Fruit fly (Drosophila melanogaster) whole organism, prepupa: ENCODE results near the gene CG6325.
A peak's percentile ranks its signal among the peaks of the same experiment; 100 is the strongest.

ENCODE experiments used
- CG11294 ChIP-seq: fragments of 200-800 bp; sonication (Bioruptor generic); IDR thresholded peaks from 2 replicates; pipeline ENCODE4 v1.3.6; 2022; ENCODE audit warnings: missing biosample characterization, missing genetic modification characterization
- CG11762 ChIP-seq: fragments of 200-800 bp; sonication (Bioruptor generic); optimal IDR thresholded peaks from 3 replicates; lab custom pipeline; 2016; ENCODE audit warnings: missing biosample characterization, missing genetic modification characterization; ENCODE audit not compliant: insufficient read depth
- CG11902 ChIP-seq: fragments of 200-800 bp; sonication (Bioruptor generic); optimal IDR thresholded peaks from 3 replicates; lab custom pipeline; 2016; ENCODE audit warnings: missing biosample characterization, missing genetic modification characterization
- CG1621 ChIP-seq: fragments of 200-800 bp; sonication (Bioruptor generic); optimal IDR thresholded peaks from 3 replicates; lab custom pipeline; 2018; ENCODE audit warnings: missing biosample characterization, mild to moderate bottlenecking, missing genetic modification characterization
- CG16779 ChIP-seq: fragments of 200-800 bp; sonication (Bioruptor generic); optimal IDR thresholded peaks from 3 replicates; lab custom pipeline; 2017; ENCODE audit warnings: missing biosample characterization, mild to moderate bottlenecking, missing genetic modification characterization
- CG32006 ChIP-seq: fragments of 200-800 bp; sonication (Bioruptor generic); optimal IDR thresholded peaks from 3 replicates; lab custom pipeline; 2017; ENCODE audit warnings: missing biosample characterization, mild to moderate bottlenecking, missing genetic modification characterization
- CG34406 ChIP-seq: fragments of 200-800 bp; sonication (Bioruptor generic); optimal IDR thresholded peaks from 3 replicates; lab custom pipeline; 2016; ENCODE audit warnings: missing biosample characterization, missing genetic modification characterization
- CG3919 ChIP-seq: fragments of 200-800 bp; sonication (Bioruptor generic); optimal IDR thresholded peaks from 3 replicates; lab custom pipeline; 2016; ENCODE audit warnings: missing biosample characterization, missing genetic modification characterization
- CG6163 ChIP-seq: fragments of 200-800 bp; sonication (Bioruptor generic); IDR thresholded peaks from 3 replicates; pipeline ENCODE4 v1.3.6; 2022; ENCODE audit warnings: missing biosample characterization, missing genetic modification characterization
- CG6276 ChIP-seq: fragments of 200-800 bp; sonication (Bioruptor generic); optimal IDR thresholded peaks from 2 replicates; lab custom pipeline; 2017; ENCODE audit warnings: missing biosample characterization, mild to moderate bottlenecking, missing genetic modification characterization
- CG6808 ChIP-seq: fragments of 200-800 bp; sonication (Bioruptor generic); optimal IDR thresholded peaks from 3 replicates; lab custom pipeline; 2017; ENCODE audit warnings: missing biosample characterization, missing genetic modification characterization, mild to moderate bottlenecking, moderate library complexity, missing genetic modification reagents
- CG6854 ChIP-seq: fragments of 200-800 bp; sonication (Bioruptor generic); optimal IDR thresholded peaks from 2 replicates; lab custom pipeline; 2017; ENCODE audit warnings: missing biosample characterization, mild to moderate bottlenecking, missing genetic modification characterization
- CG7368 ChIP-seq: fragments of 200-800 bp; sonication (Bioruptor generic); optimal IDR thresholded peaks from 3 replicates; lab custom pipeline; 2016; ENCODE audit warnings: missing biosample characterization, missing genetic modification characterization
- CG8319 ChIP-seq: fragments of 200-800 bp; sonication (Bioruptor generic); optimal IDR thresholded peaks from 3 replicates; lab custom pipeline; 2016; ENCODE audit warnings: missing biosample characterization, missing genetic modification characterization
- CG9139 ChIP-seq: fragments of 200-800 bp; sonication (Bioruptor generic); optimal IDR thresholded peaks from 3 replicates; lab custom pipeline; 2017; ENCODE audit warnings: missing biosample characterization, mild to moderate bottlenecking, missing genetic modification characterization
- Eip75B ChIP-seq: fragments of 200-800 bp; sonication (Bioruptor generic); optimal IDR thresholded peaks from 3 replicates; lab custom pipeline; 2016; ENCODE audit warnings: missing biosample characterization, missing genetic modification characterization
- Eip78C ChIP-seq: fragments of 200-800 bp; sonication (Bioruptor generic); peaks from one replicate; lab custom pipeline; 2016; ENCODE audit warnings: missing biosample characterization, missing genetic modification characterization
- Eip93F ChIP-seq: fragments of 200-800 bp; sonication (Bioruptor generic); optimal IDR thresholded peaks from 2 replicates; lab custom pipeline; 2016; ENCODE audit warnings: missing biosample characterization, mild to moderate bottlenecking, missing genetic modification characterization
- Ets21C ChIP-seq: fragments of 200-800 bp; sonication (Bioruptor generic); optimal IDR thresholded peaks from 3 replicates; lab custom pipeline; 2016; ENCODE audit warnings: missing biosample characterization, missing genetic modification characterization
- Ets96B ChIP-seq: fragments of 200-800 bp; optimal IDR thresholded peaks from 2 replicates; lab custom pipeline; 2019; ENCODE audit warnings: missing biosample characterization, mild to moderate bottlenecking, missing genetic modification characterization, moderate library complexity
- Gug ChIP-seq: fragments of 200-800 bp; sonication (Bioruptor generic); IDR thresholded peaks from 2 replicates; pipeline ENCODE4 v1.3.6; 2022; ENCODE audit warnings: missing biosample characterization, missing genetic modification characterization
- Hr38 ChIP-seq: sonication (Bioruptor generic); optimal IDR thresholded peaks from 2 replicates; lab custom pipeline; 2016; ENCODE audit warnings: missing biosample characterization, missing genetic modification characterization
- Hr39 ChIP-seq: fragments of 200-800 bp; sonication (Bioruptor generic); optimal IDR thresholded peaks from 2 replicates; lab custom pipeline; 2016; ENCODE audit warnings: missing biosample characterization, missing genetic modification characterization
- Hr4 ChIP-seq: fragments of 200-800 bp; sonication (Bioruptor generic); optimal IDR thresholded peaks from 3 replicates; lab custom pipeline; 2016; ENCODE audit warnings: missing biosample characterization, missing genetic modification characterization
- Lpt ChIP-seq: fragments of 200-800 bp; sonication (Bioruptor generic); optimal IDR thresholded peaks from 3 replicates; lab custom pipeline; 2016; ENCODE audit warnings: missing biosample characterization, missing genetic modification characterization
- Met ChIP-seq: fragments of 200-800 bp; sonication (Bioruptor generic); optimal IDR thresholded peaks from 3 replicates; lab custom pipeline; 2016; ENCODE audit warnings: missing biosample characterization, missing genetic modification characterization
- Smox ChIP-seq: fragments of 200-800 bp; sonication (Bioruptor generic); optimal IDR thresholded peaks from 3 replicates; lab custom pipeline; 2016; ENCODE audit warnings: missing biosample characterization, missing genetic modification characterization
- Sox102F ChIP-seq: fragments of 200-800 bp; sonication (Bioruptor generic); optimal IDR thresholded peaks from 2 replicates; lab custom pipeline; 2016; ENCODE audit warnings: missing biosample characterization, mild to moderate bottlenecking, missing genetic modification characterization
- Sox14 ChIP-seq: fragments of 200-800 bp; sonication (Bioruptor generic); optimal IDR thresholded peaks from 3 replicates; lab custom pipeline; 2016; ENCODE audit warnings: missing biosample characterization, missing genetic modification characterization
- Sox15 ChIP-seq: fragments of 200-800 bp; sonication (Bioruptor generic); optimal IDR thresholded peaks from 3 replicates; lab custom pipeline; 2016; ENCODE audit warnings: missing biosample characterization, missing genetic modification characterization
- acj6 ChIP-seq: fragments of 200-800 bp; sonication (Bioruptor generic); optimal IDR thresholded peaks from 3 replicates; lab custom pipeline; 2016; ENCODE audit warnings: missing biosample characterization, missing genetic modification characterization
- cyc ChIP-seq: fragments of 200-800 bp; sonication (Bioruptor generic); optimal IDR thresholded peaks from 3 replicates; lab custom pipeline; 2016; ENCODE audit warnings: missing biosample characterization, missing genetic modification characterization
- dsx ChIP-seq: fragments of 200-800 bp; optimal IDR thresholded peaks from 3 replicates; lab custom pipeline; 2019; ENCODE audit warnings: missing biosample characterization, mild to moderate bottlenecking, missing genetic modification characterization, moderate library complexity; ENCODE audit not compliant: poor library complexity, severe bottlenecking
- fd59A ChIP-seq: fragments of 200-800 bp; sonication (Bioruptor generic); optimal IDR thresholded peaks from 2 replicates; lab custom pipeline; 2017; ENCODE audit warnings: missing biosample characterization, mild to moderate bottlenecking, missing genetic modification characterization, missing genetic modification reagents
- fd85E ChIP-seq: fragments of 200-800 bp; sonication (Bioruptor generic); optimal IDR thresholded peaks from 3 replicates; lab custom pipeline; 2016; ENCODE audit warnings: missing biosample characterization, missing genetic modification characterization
- lz ChIP-seq: fragments of 200-800 bp; sonication (Bioruptor generic); optimal IDR thresholded peaks from 3 replicates; lab custom pipeline; 2016; ENCODE audit warnings: missing biosample characterization, missing genetic modification characterization
- net ChIP-seq: fragments of 200-800 bp; sonication (Bioruptor generic); optimal IDR thresholded peaks from 3 replicates; lab custom pipeline; 2016; ENCODE audit warnings: missing biosample characterization, missing genetic modification characterization
- pdm3 ChIP-seq: fragments of 200-800 bp; sonication (Bioruptor generic); optimal IDR thresholded peaks from 3 replicates; lab custom pipeline; 2016; ENCODE audit warnings: missing biosample characterization, missing genetic modification characterization
- salr ChIP-seq, 2 experiments: fragments of 200-800 bp; sonication (Bioruptor generic); optimal IDR thresholded peaks; 3 replicates each; lab custom pipeline; 2016 to 2018; ENCODE audit warnings: missing biosample characterization in 2 of 2, missing genetic modification characterization in 2 of 2, mild to moderate bottlenecking in 1 of 2
- spab ChIP-seq: fragments of 200-800 bp; sonication (Bioruptor generic); optimal IDR thresholded peaks from 2 replicates; lab custom pipeline; 2017; ENCODE audit warnings: missing biosample characterization, mild to moderate bottlenecking, missing genetic modification characterization, missing genetic modification reagents
- ss ChIP-seq, 2 experiments: fragments of 200-800 bp; sonication (Bioruptor generic); optimal IDR thresholded peaks; 2 replicates in 1 of 2; 3 replicates in 1 of 2; lab custom pipeline; 2017 to 2018; ENCODE audit warnings: mild to moderate bottlenecking in 2 of 2, missing biosample characterization in 2 of 2, missing genetic modification characterization in 2 of 2, moderate library complexity in 1 of 2
- svp ChIP-seq: fragments of 200-800 bp; sonication (Bioruptor generic); peaks from one replicate; lab custom pipeline; 2016; ENCODE audit warnings: missing biosample characterization, missing genetic modification characterization

Gene CG6325

DNA sequence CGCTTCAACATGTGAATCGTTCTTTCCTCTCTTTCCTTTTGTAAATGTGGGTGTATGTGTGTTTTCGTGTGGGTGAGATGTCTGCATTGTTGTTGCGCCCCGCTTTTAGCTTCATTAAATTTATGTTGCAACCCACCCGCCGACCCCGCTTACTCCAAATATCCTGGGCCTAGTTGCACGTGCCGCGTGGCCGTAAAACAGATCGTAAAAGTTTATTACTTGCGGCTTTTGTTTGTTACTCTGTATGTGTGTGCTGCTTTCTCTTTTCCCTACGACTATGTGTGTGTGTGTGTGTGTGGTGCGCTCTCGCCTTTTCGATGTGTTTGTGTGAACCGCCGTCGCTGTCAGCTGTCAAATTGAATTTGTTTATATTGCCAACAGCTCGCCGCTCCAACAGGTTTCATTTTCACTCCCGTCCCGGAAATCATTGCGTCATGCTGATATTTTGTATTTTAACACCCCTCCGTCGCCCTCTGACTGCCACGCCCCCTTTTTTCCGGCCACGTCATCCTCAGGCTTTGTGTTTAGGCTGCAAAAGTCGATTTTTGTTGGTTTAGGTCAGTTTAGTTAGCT is 26.4 kb upstream of the CG6325 start:
- TF ChIP-seq CG34406, result no peak
- no peak for TF ChIP-seq CG1621 (tag; lab: Kevin White, UChicago)
- no peak for TF ChIP-seq Eip93F (GFP tag; lab: Kevin White, UChicago)
- no peak for TF ChIP-seq CG11294
- no peak for TF ChIP-seq CG9139 (GFP tag; lab: Kevin White, UChicago)
- TF ChIP-seq svp (GFP tag; lab: Kevin White, UChicago), result peak; percentile 23
- TF ChIP-seq fd85E (GFP tag; lab: Kevin White, UChicago), result no peak
- TF ChIP-seq acj6 (GFP tag; lab: Kevin White, UChicago), result no peak
- TF ChIP-seq lz (GFP tag; lab: Kevin White, UChicago), result no peak
- TF ChIP-seq, all 60 proteins: peak for 1

DNA sequence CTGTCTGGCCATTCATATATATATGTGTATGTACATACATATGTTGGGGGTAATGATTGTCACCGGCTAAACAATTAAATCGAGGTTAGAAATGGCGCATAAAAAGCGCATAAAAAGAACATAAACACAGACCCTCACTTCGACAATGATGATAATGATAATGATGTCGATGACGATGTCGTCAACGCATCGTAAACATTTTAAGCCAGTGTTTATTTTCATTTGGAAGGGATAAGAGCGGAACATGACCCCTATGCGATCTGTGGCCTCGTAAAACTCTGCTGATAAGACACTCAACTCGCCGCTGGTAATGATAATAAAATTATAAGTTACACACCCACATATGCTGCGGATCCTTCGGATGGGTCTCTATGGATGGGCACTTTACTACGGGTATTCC is 24.0 kb upstream of the CG6325 start:
- peak; percentile 72 for TF ChIP-seq svp (GFP tag; lab: Kevin White, UChicago)
- no peak for TF ChIP-seq CG11762
- TF ChIP-seq, all 60 proteins: peak for 1

DNA sequence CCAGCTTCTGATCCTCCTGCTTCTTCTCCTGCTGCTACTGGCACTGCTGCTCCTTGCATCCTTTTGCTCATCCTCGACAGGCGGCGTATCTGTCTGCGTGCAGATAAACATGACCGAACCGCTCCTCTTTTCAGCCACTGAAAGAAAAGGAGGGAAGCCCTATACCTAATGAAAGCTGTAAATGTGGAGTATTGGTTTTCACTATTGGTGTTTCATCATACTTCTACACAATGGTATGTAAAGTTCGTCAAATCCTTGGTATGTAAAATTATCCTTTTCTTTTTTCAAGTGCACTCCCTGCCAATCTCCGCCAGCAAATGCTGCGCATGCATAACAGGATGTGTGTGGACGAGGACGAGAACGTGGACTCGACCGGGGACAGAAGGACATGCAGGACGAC is 21.2 kb upstream of the CG6325 start, which contains the start of gene CG46270:
CG46270 (minus strand) TSS at position 101 of the 400 bp plus-strand sequence.
- TF ChIP-seq fd59A (GFP tag; lab: Kevin White, UChicago), result no peak
- TF ChIP-seq Smox (GFP tag; lab: Kevin White, UChicago), result no peak
- TF ChIP-seq Lpt (GFP tag; lab: Kevin White, UChicago), result no peak
- TF ChIP-seq CG8319 (GFP tag; lab: Kevin White, UChicago), result no peak
- no peak for TF ChIP-seq Ets96B
- no peak for TF ChIP-seq CG34406
- no peak for TF ChIP-seq CG11902
- TF ChIP-seq Eip78C (GFP tag; lab: Kevin White, UChicago), result no peak
- TF ChIP-seq cyc, result no peak
- TF ChIP-seq Eip75B, result no peak
- TF ChIP-seq Met (GFP tag; lab: Kevin White, UChicago), result no peak
- no peak for TF ChIP-seq Hr38 (GFP tag; lab: Kevin White, UChicago)
- TF ChIP-seq Sox102F (GFP tag; lab: Kevin White, UChicago), result no peak
- TF ChIP-seq dsx, result no peak
- TF ChIP-seq Hr4, result no peak
- no peak for TF ChIP-seq CG6854 (GFP tag; lab: Kevin White, UChicago)
- no peak for TF ChIP-seq pdm3 (GFP tag; lab: Kevin White, UChicago)
- TF ChIP-seq ss (GFP tag; optimal IDR thresholded peaks at IDR 0.05; lab: Kevin White, UChicago), result no peak
- no peak for TF ChIP-seq fd85E (GFP tag; lab: Kevin White, UChicago)
- no peak for TF ChIP-seq CG1621 (tag; lab: Kevin White, UChicago)

DNA sequence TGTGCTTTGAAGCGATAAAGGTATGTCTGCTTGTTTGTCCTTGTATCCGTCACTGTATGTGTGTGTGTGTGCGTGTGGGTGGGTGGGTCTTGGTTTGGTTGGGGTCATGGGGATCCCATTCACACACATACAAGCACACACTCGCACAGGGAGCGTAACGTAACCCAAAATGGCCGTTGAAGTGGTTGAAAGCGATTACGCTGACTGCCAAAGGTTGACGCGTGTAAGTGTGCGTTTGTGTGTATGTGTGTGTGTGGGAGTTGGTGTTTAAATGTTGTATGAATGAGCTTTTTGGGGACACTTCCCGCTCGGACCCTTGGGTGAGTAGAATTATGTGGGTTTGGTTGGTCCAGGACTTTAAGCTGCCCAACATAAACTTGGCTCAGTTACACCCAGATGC is 14.1 kb upstream of the CG6325 start:
- TF ChIP-seq CG16779 (tag; lab: Kevin White, UChicago) (no peak), CG6808 (no peak), CG7368 (no peak), cyc (no peak), CG32006 (GFP tag; lab: Kevin White, UChicago) (no peak), Eip93F (GFP tag; lab: Kevin White, UChicago) (no peak), Sox15 (GFP tag; lab: Kevin White, UChicago) (no peak)
- TF ChIP-seq, all 60 proteins: peak for 0

DNA sequence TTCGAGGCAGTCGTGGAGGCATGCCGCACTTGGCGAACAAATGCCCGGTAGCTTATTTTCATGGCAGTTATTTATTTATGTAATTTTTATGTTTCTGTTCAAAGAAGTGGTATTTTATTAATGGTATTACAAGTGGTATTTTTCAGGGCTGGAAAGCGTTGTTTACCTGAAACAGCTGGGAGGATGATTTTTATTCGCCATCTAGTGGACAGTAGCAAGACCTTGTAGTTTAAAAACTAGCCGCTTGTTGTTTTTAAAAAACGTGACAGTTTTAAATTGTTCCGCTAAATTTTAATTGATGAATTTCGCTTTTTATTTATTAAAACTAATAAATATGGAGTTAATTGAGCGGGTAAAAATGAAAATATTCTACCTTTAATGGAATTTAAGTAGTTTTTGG is 8.8 kb upstream of the CG6325 start, which contains the start of gene CG6345:
CG6345 (minus strand) TSS at position 124 of the 400 bp plus-strand sequence.
- TF ChIP-seq CG16779 (tag; lab: Kevin White, UChicago) (no peak), Hr38 (GFP tag; lab: Kevin White, UChicago) (no peak), Lpt (GFP tag; lab: Kevin White, UChicago) (peak; percentile 46), salr (GFP tag; optimal IDR thresholded peaks at IDR 0.05; lab: Kevin White, UChicago) (peak in 1 of 2 experiments; percentile 48), CG11762 (peak; percentile 61), CG3919 (GFP tag; lab: Kevin White, UChicago) (peak; percentile 85), pdm3 (GFP tag; lab: Kevin White, UChicago) (peak; percentile 75), Gug (GFP tag; lab: Robert Waterston, UW) (no peak; the same call in 1 of the 2 replicates), Eip93F (GFP tag; lab: Kevin White, UChicago) (no peak), Sox14 (GFP tag; lab: Kevin White, UChicago) (peak; percentile 59), CG6163 (GFP tag; lab: Robert Waterston, UW) (peak; percentile 72), Ets21C (GFP tag; lab: Kevin White, UChicago) (peak; percentile 21), Hr39 (GFP tag; lab: Kevin White, UChicago) (peak; percentile 69), Eip78C (GFP tag; lab: Kevin White, UChicago) (peak; percentile 87), CG6276 (no peak), Eip75B (peak; percentile 77), net (GFP tag; lab: Kevin White, UChicago) (peak; percentile 58), CG32006 (GFP tag; lab: Kevin White, UChicago) (peak; percentile 51), CG6854 (GFP tag; lab: Kevin White, UChicago) (peak; percentile 50), spab (GFP tag; lab: Kevin White, UChicago) (no peak), dsx (peak; percentile 26), Sox102F (GFP tag; lab: Kevin White, UChicago) (no peak)
